Worm (Caenorhabditis elegans) whole organism, late embryonic: ENCODE results near the gene pch-2.

Source experiments
- K09A11.1 ChIP-seq: sonication (generic microtip); optimal IDR thresholded peaks from 2 replicates; lab custom pipeline; 2017; ENCODE audit warnings: antibody characterized with exemption, mild to moderate bottlenecking, missing genetic modification characterization, missing compliant biosample characterization; ENCODE audit not compliant: insufficient read depth
- Y22D7AL.16 ChIP-seq: sonication (generic microtip); optimal IDR thresholded peaks from 2 replicates; lab custom pipeline; 2016; ENCODE audit warnings: missing genetic modification characterization, missing compliant biosample characterization
- ahr-1 ChIP-seq: sonication (generic microtip); optimal IDR thresholded peaks from 2 replicates; lab custom pipeline; 2016; ENCODE audit warnings: missing genetic modification characterization, missing compliant biosample characterization
- ceh-14 ChIP-seq: sonication (generic microtip); optimal IDR thresholded peaks from 2 replicates; lab custom pipeline; 2016; ENCODE audit warnings: missing genotype, missing genetic modification characterization, missing compliant biosample characterization
- ceh-18 ChIP-seq: sonication (generic microtip); optimal IDR thresholded peaks from 2 replicates; lab custom pipeline; 2016; ENCODE audit warnings: missing genetic modification characterization, missing compliant biosample characterization
- ceh-34 ChIP-seq: sonication (generic microtip); optimal IDR thresholded peaks from 2 replicates; lab custom pipeline; 2016; ENCODE audit warnings: mild to moderate bottlenecking, missing genetic modification characterization, missing compliant biosample characterization
- ceh-6 ChIP-seq: fragments of 200-800 bp; sonication (Bioruptor generic); optimal IDR thresholded peaks from 2 replicates; lab custom pipeline; 2018; ENCODE audit warnings: mild to moderate bottlenecking, missing genetic modification characterization, missing compliant biosample characterization
- fax-1 ChIP-seq: sonication (generic microtip); optimal IDR thresholded peaks from 2 replicates; lab custom pipeline; 2016; ENCODE audit warnings: missing genotype, missing genetic modification characterization, missing compliant biosample characterization
- fkh-6 ChIP-seq: sonication (generic microtip); optimal IDR thresholded peaks from 2 replicates; lab custom pipeline; 2016; ENCODE audit warnings: missing genetic modification characterization, missing compliant biosample characterization
- hlh-6 ChIP-seq: sonication (generic microtip); optimal IDR thresholded peaks from 2 replicates; lab custom pipeline; 2016; ENCODE audit warnings: missing genotype, missing genetic modification characterization, missing compliant biosample characterization
- hlh-8 ChIP-seq: sonication (generic microtip); optimal IDR thresholded peaks from 2 replicates; lab custom pipeline; 2016; ENCODE audit warnings: missing genotype, missing genetic modification characterization, missing compliant biosample characterization
- lim-6 ChIP-seq: sonication (generic microtip); optimal IDR thresholded peaks from 2 replicates; lab custom pipeline; 2016; ENCODE audit warnings: missing genetic modification characterization, missing compliant biosample characterization
- lin-11 ChIP-seq: fragments of 200-800 bp; sonication (Bioruptor generic); optimal IDR thresholded peaks from 2 replicates; lab custom pipeline; 2018; ENCODE audit warnings: mild to moderate bottlenecking, missing genetic modification characterization, missing compliant biosample characterization
- madf-2 ChIP-seq: sonication (generic microtip); optimal IDR thresholded peaks from 2 replicates; lab custom pipeline; 2017; ENCODE audit warnings: missing genetic modification characterization, missing compliant biosample characterization
- mec-3 ChIP-seq: sonication (generic microtip); optimal IDR thresholded peaks from 2 replicates; lab custom pipeline; 2016; ENCODE audit warnings: borderline replicate concordance, missing genetic modification characterization, missing compliant biosample characterization
- nfya-1 ChIP-seq: sonication (generic microtip); optimal IDR thresholded peaks from 2 replicates; lab custom pipeline; 2017; ENCODE audit warnings: missing genetic modification characterization, mild to moderate bottlenecking, missing compliant biosample characterization, antibody characterized with exemption, moderate library complexity
- npax-4 ChIP-seq: sonication (generic microtip); optimal IDR thresholded peaks from 2 replicates; lab custom pipeline; 2016; ENCODE audit warnings: missing genetic modification characterization, missing compliant biosample characterization
- pat-9 ChIP-seq: fragments of 200-800 bp; sonication (Bioruptor generic); optimal IDR thresholded peaks from 2 replicates; lab custom pipeline; 2018; ENCODE audit warnings: mild to moderate bottlenecking, missing genetic modification characterization, moderate library complexity, missing compliant biosample characterization
- pha-2 ChIP-seq: sonication (generic microtip); optimal IDR thresholded peaks from 2 replicates; lab custom pipeline; 2017; ENCODE audit warnings: mild to moderate bottlenecking, missing genetic modification characterization, missing compliant biosample characterization
- pha-4 ChIP-seq: fragments of 150-350 bp; optimal IDR thresholded peaks from 2 replicates; lab custom pipeline; 2018; ENCODE audit warnings: missing biosample characterization, missing genetic modification reagents, missing genetic modification characterization
- pros-1 ChIP-seq: fragments of 150-350 bp; optimal IDR thresholded peaks from 2 replicates; lab custom pipeline; 2014; ENCODE audit warnings: missing biosample characterization, missing genetic modification reagents, missing genetic modification characterization
- sox-2 ChIP-seq: fragments of 200-800 bp; sonication (Bioruptor generic); IDR thresholded peaks from 2 replicates; pipeline ENCODE4 v1.3.6; 2022; ENCODE audit warnings: missing genetic modification reagents, missing genetic modification characterization, missing compliant biosample characterization
- ttx-3 ChIP-seq: sonication (generic microtip); optimal IDR thresholded peaks from 2 replicates; lab custom pipeline; 2016; ENCODE audit warnings: missing genetic modification reagents, missing genetic modification characterization, missing compliant biosample characterization
- unc-42 ChIP-seq: sonication (generic microtip); optimal IDR thresholded peaks from 2 replicates; lab custom pipeline; 2016; ENCODE audit warnings: missing genotype, missing genetic modification characterization, missing compliant biosample characterization
- unc-55 ChIP-seq: sonication (generic microtip); optimal IDR thresholded peaks from 2 replicates; lab custom pipeline; 2017; ENCODE audit warnings: missing biosample characterization, missing genetic modification reagents, missing genetic modification characterization
- unc-86 ChIP-seq: sonication (generic microtip); optimal IDR thresholded peaks from 2 replicates; lab custom pipeline; 2016; ENCODE audit warnings: missing genetic modification characterization, missing compliant biosample characterization

The pch-2 gene

DNA sequence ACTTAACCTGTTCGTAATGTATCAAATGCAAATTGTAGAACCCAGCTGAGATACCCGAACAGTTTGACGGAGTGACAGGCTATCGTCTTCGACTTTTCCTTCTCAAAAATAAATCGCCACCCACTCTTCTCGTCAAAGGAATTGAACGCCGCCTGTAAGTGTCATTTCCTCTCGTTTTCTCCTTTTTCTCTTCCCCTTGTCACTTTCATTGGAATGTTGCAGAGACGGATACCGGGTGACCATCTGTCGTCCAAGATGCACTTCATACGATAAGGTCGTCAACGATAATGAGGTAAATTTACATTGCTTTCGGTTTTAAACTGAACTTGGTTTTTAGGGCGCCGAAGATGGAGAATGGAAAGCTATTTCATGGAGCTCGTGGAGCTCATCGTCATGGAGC lies 41.7 kb downstream of the pch-2 start:
- TF ChIP-seq unc-55, result peak; percentile 9
- no peak for TF ChIP-seq lim-6 (tag; lab: Kevin White, UChicago)

ce11 chrII:8204039-8204438 lies 45.9 kb downstream of the pch-2 start, which contains the start of gene col-76:
TSS of gene col-76 (plus strand) at chrII:8204339.
- TF ChIP-seq Y22D7AL.16 (tag; lab: Kevin White, UChicago), result no peak
- no peak for TF ChIP-seq pat-9 (tag; lab: Kevin White, UChicago)
- TF ChIP-seq hlh-8 (tag; lab: Kevin White, UChicago), result no peak
- no peak for TF ChIP-seq ahr-1

ce11 chrII:8205612-8206011 lies 47.5 kb downstream of the pch-2 start:
- TF ChIP-seq pha-4 (no peak), ceh-6 (GFP tag; lab: Kevin White, UChicago) (no peak), nfya-1 (no peak), hlh-6 (tag; lab: Kevin White, UChicago) (no peak), hlh-8 (tag; lab: Kevin White, UChicago) (no peak), ceh-34 (no peak)

DNA sequence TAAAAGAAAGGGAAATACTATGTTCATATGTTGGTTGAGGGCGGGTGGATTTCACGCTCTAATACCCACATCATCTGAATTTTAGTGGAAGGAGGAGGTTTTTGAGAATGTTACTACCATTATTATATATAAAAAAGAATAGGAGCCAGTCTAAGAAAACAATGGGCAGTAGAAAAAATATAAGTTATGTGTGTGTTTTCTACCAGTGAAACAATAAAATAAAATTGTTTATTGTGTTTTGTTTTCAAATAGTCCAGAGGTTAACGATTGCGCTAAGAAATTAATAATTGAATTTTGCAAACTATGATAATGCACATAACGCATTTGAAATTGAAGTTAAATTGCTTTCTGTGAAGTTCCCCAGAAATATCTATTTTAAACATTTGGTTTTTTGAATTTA lies 51.3 kb downstream of the pch-2 start, which contains the start of gene M110.8:
Gene M110.8, minus strand, starts transcription at position 101 of the 400 bp plus-strand sequence.
- no peak for TF ChIP-seq K09A11.1 (tag; lab: Kevin White, UChicago)
- no peak for TF ChIP-seq fax-1 (tag; lab: Kevin White, UChicago)
- no peak for TF ChIP-seq ceh-34
- TF ChIP-seq ceh-18 (tag; lab: Kevin White, UChicago), result no peak
- no peak for TF ChIP-seq madf-2
- TF ChIP-seq sox-2 (GFP tag; lab: Robert Waterston, UW), result no peak
- no peak for TF ChIP-seq npax-4 (tag; lab: Kevin White, UChicago)
- TF ChIP-seq unc-86 (tag; lab: Kevin White, UChicago), result no peak
- TF ChIP-seq unc-42 (tag; lab: Kevin White, UChicago), result no peak
- TF ChIP-seq ahr-1, result no peak
- TF ChIP-seq pros-1 (tag; lab: Kevin White, UChicago), result no peak
- no peak for TF ChIP-seq ttx-3 (tag; lab: Kevin White, UChicago)
- no peak for TF ChIP-seq lin-11
- no peak for TF ChIP-seq ceh-14
- no peak for TF ChIP-seq pha-2 (tag; lab: Kevin White, UChicago)
- TF ChIP-seq mec-3 (tag; lab: Kevin White, UChicago), result no peak
- TF ChIP-seq pat-9 (tag; lab: Kevin White, UChicago), result no peak
- no peak for TF ChIP-seq fkh-6 (tag; lab: Kevin White, UChicago)
- TF ChIP-seq, all 69 proteins: peak for 0
